Worm (Caenorhabditis elegans) whole organism, L4 larva: ENCODE measurements around the gene fbxa-48.

Source experiments
- nhr-111 ChIP-seq: fragments of 200-800 bp; sonication (Bioruptor generic); optimal IDR thresholded peaks from 2 replicates; lab custom pipeline; 2018; ENCODE audit warnings: mild to moderate bottlenecking, missing genetic modification characterization, missing compliant biosample characterization
- nhr-48 ChIP-seq: sonication (generic microtip); optimal IDR thresholded peaks from 2 replicates; lab custom pipeline; 2016; ENCODE audit warnings: mild to moderate bottlenecking, missing genetic modification characterization, missing compliant biosample characterization
- zag-1 ChIP-seq: fragments of 150-350 bp; optimal IDR thresholded peaks from 2 replicates; lab custom pipeline; 2014; ENCODE audit warnings: missing biosample characterization, missing genetic modification characterization
- ztf-7 ChIP-seq: fragments of 150-350 bp; optimal IDR thresholded peaks from 2 replicates; lab custom pipeline; 2014; ENCODE audit warnings: missing biosample characterization, missing genetic modification characterization

ce11 chrIII:2304149-2304548, 32.2 kb upstream of the fbxa-48 start:
- TF ChIP-seq nhr-48 (tag; lab: Kevin White, UChicago) (no peak), nhr-111 (no peak), ztf-7 (tag; lab: Kevin White, UChicago) (no peak), zag-1 (tag; lab: Kevin White, UChicago) (no peak)
